Worm (Caenorhabditis elegans) whole organism, L3 larva: ENCODE measurements around the gene C08F11.10.

Experiments used
- R02D3.7 ChIP-seq: fragments of 150-350 bp; optimal IDR thresholded peaks from 2 replicates; lab custom pipeline; 2014; ENCODE audit warnings: missing biosample characterization, missing genetic modification characterization
- ceh-16 ChIP-seq: sonication (generic microtip); optimal IDR thresholded peaks from 2 replicates; lab custom pipeline; 2017; ENCODE audit warnings: missing biosample characterization, missing genetic modification characterization
- elt-1 ChIP-seq: fragments of 150-350 bp; optimal IDR thresholded peaks from 2 replicates; lab custom pipeline; 2014; ENCODE audit warnings: missing biosample characterization, missing genetic modification characterization
- jun-1 ChIP-seq: fragments of 150-350 bp; optimal IDR thresholded peaks from 2 replicates; lab custom pipeline; 2014; ENCODE audit warnings: missing biosample characterization, missing genetic modification reagents, missing genetic modification characterization
- nhr-12 ChIP-seq: fragments of 150-350 bp; optimal IDR thresholded peaks from 2 replicates; lab custom pipeline; 2014; ENCODE audit warnings: missing biosample characterization, missing genetic modification characterization
- tbx-2 ChIP-seq: sonication (generic microtip); optimal IDR thresholded peaks from 2 replicates; lab custom pipeline; 2016; ENCODE audit warnings: mild to moderate bottlenecking, missing genetic modification characterization, missing compliant biosample characterization
- zag-1 ChIP-seq: fragments of 150-350 bp; optimal IDR thresholded peaks from 2 replicates; lab custom pipeline; 2014; ENCODE audit warnings: missing biosample characterization, missing genetic modification characterization

ce11 chrIV:13695302-13695701 is 46.3 kb upstream of the C08F11.10 start:
- TF ChIP-seq jun-1 (tag; lab: Kevin White, UChicago), result no peak
- no peak for TF ChIP-seq nhr-12 (tag; lab: Kevin White, UChicago)
- TF ChIP-seq ceh-16 (tag; lab: Kevin White, UChicago), result no peak
- TF ChIP-seq elt-1 (tag; lab: Kevin White, UChicago), result no peak
- TF ChIP-seq R02D3.7 (tag; lab: Kevin White, UChicago), result no peak
- no peak for TF ChIP-seq zag-1 (tag; lab: Kevin White, UChicago)
- no peak for TF ChIP-seq tbx-2 (tag; lab: Kevin White, UChicago)
